Worm (Caenorhabditis elegans) whole organism, young adult: ENCODE data around the gene Y37D8A.25.

Source experiments
- B0019.2 ChIP-seq: fragments of 200-800 bp; sonication (Bioruptor generic); conservative IDR thresholded peaks from 2 replicates; pipeline ENCODE4 v1.3.6; 2022; ENCODE audit warnings: missing genetic modification reagents, missing genetic modification characterization, missing compliant biosample characterization
- C06A6.2 ChIP-seq: fragments of 200-800 bp; sonication (Bioruptor generic); conservative IDR thresholded peaks from 2 replicates; pipeline ENCODE4 v1.3.6; 2022; ENCODE audit warnings: missing genetic modification characterization, missing compliant biosample characterization
- C17E4.6 ChIP-seq: fragments of 200-800 bp; sonication (Bioruptor generic); IDR thresholded peaks from 2 replicates; pipeline ENCODE4 v1.3.6; 2022; ENCODE audit warnings: missing genetic modification reagents, missing genetic modification characterization, missing compliant biosample characterization
- F33H1.4 ChIP-seq: fragments of 200-800 bp; sonication (Bioruptor generic); IDR thresholded peaks from 2 replicates; pipeline ENCODE4 v1.3.6; 2022; ENCODE audit warnings: missing genetic modification reagents, missing genetic modification characterization, missing compliant biosample characterization
- F37B4.10 ChIP-seq: fragments of 200-800 bp; sonication (Bioruptor generic); IDR thresholded peaks from 2 replicates; pipeline ENCODE4 v1.3.6; 2022; ENCODE audit warnings: missing genetic modification characterization, missing compliant biosample characterization
- F49E8.2 ChIP-seq: sonication (generic microtip); optimal IDR thresholded peaks from 3 replicates; lab custom pipeline; 2017; ENCODE audit warnings: missing genetic modification characterization, mild to moderate bottlenecking, missing compliant biosample characterization, antibody characterized with exemption, moderate library complexity; ENCODE audit not compliant: insufficient read depth
- F52B5.7 ChIP-seq: sonication (generic microtip); optimal IDR thresholded peaks from 2 replicates; lab custom pipeline; 2016; ENCODE audit warnings: mild to moderate bottlenecking, missing genetic modification characterization, missing compliant biosample characterization
- K12H6.12 ChIP-seq: fragments of 200-800 bp; sonication (Bioruptor generic); optimal IDR thresholded peaks from 2 replicates; lab custom pipeline; 2018; ENCODE audit warnings: mild to moderate bottlenecking, missing genetic modification characterization, missing compliant biosample characterization
- Y67H2A.10 ChIP-seq: fragments of 200-800 bp; sonication (Bioruptor generic); conservative IDR thresholded peaks from 2 replicates; pipeline ENCODE4 v1.3.6; 2022; ENCODE audit warnings: missing genetic modification reagents, missing genetic modification characterization, missing compliant biosample characterization
- akir-1 ChIP-seq: fragments of 200-800 bp; sonication (Bioruptor generic); optimal IDR thresholded peaks from 2 replicates; lab custom pipeline; 2018; ENCODE audit warnings: mild to moderate bottlenecking, missing genetic modification characterization, moderate library complexity, missing compliant biosample characterization
- ama-1 ChIP-seq, 3 experiments: fragments of 150-350 bp in 1 of 3; sonication (generic microtip) in 2 of 3; optimal IDR thresholded peaks; 2 replicates each; lab custom pipeline; 2014 to 2018; ENCODE audit warnings: missing biosample characterization in 2 of 3, missing genetic modification characterization in 2 of 3, missing genetic modification reagents in 2 of 3
- aptf-2 ChIP-seq: fragments of 200-800 bp; sonication (Bioruptor generic); conservative IDR thresholded peaks from 2 replicates; pipeline ENCODE4 v1.3.6; 2022; ENCODE audit warnings: missing genetic modification reagents, missing genetic modification characterization, missing compliant biosample characterization
- atf-7 ChIP-seq: sonication (generic microtip); optimal IDR thresholded peaks from 2 replicates; lab custom pipeline; 2017; ENCODE audit warnings: mild to moderate bottlenecking, missing genetic modification characterization, missing compliant biosample characterization
- attf-5 ChIP-seq: fragments of 200-800 bp; sonication (Bioruptor generic); optimal IDR thresholded peaks from 2 replicates; lab custom pipeline; 2018; ENCODE audit warnings: mild to moderate bottlenecking, missing genetic modification characterization, missing compliant biosample characterization
- die-1 ChIP-seq: sonication (generic microtip); optimal IDR thresholded peaks from 2 replicates; lab custom pipeline; 2016; ENCODE audit warnings: missing genotype, mild to moderate bottlenecking, missing genetic modification characterization, missing compliant biosample characterization
- dox-1 ChIP-seq: fragments of 200-800 bp; sonication (Bioruptor generic); IDR thresholded peaks from 2 replicates; pipeline ENCODE4 v1.3.6; 2022; ENCODE audit warnings: missing genetic modification reagents, missing genetic modification characterization, missing compliant biosample characterization
- egl-44 ChIP-seq: fragments of 200-800 bp; sonication (Bioruptor generic); IDR thresholded peaks from 2 replicates; pipeline ENCODE4 v1.3.6; 2022; ENCODE audit warnings: missing genetic modification reagents, missing genetic modification characterization, missing compliant biosample characterization
- gei-17 ChIP-seq: fragments of 200-800 bp; sonication (Bioruptor generic); optimal IDR thresholded peaks from 2 replicates; lab custom pipeline; 2018; ENCODE audit warnings: mild to moderate bottlenecking, missing genetic modification characterization, missing compliant biosample characterization
- him-1 ChIP-seq: sonication (generic microtip); optimal IDR thresholded peaks from 2 replicates; lab custom pipeline; 2016; ENCODE audit warnings: missing genotype, missing genetic modification reagents, missing genetic modification characterization, missing compliant biosample characterization
- hmg-20 ChIP-seq: fragments of 200-800 bp; sonication (Bioruptor generic); IDR thresholded peaks from 2 replicates; pipeline ENCODE4 v1.3.6; 2022; ENCODE audit warnings: missing genetic modification reagents, missing genetic modification characterization, missing compliant biosample characterization
- hsf-1 ChIP-seq: fragments of 200-800 bp; sonication (Bioruptor generic); IDR thresholded peaks from 2 replicates; pipeline ENCODE4 v1.3.6; 2022; ENCODE audit warnings: missing genetic modification reagents, missing genetic modification characterization, missing compliant biosample characterization
- let-526 ChIP-seq: fragments of 200-800 bp; sonication (Bioruptor generic); IDR thresholded peaks from 2 replicates; pipeline ENCODE4 v1.3.6; 2022; ENCODE audit warnings: missing genetic modification reagents, missing genetic modification characterization, missing compliant biosample characterization
- lir-1 ChIP-seq: fragments of 200-800 bp; sonication (Bioruptor generic); conservative IDR thresholded peaks from 2 replicates; pipeline ENCODE4 v1.3.6; 2022; ENCODE audit warnings: missing genetic modification reagents, missing genetic modification characterization, missing compliant biosample characterization
- madf-10 ChIP-seq: sonication (generic microtip); optimal IDR thresholded peaks from 2 replicates; lab custom pipeline; 2016; ENCODE audit warnings: mild to moderate bottlenecking, missing genetic modification characterization, missing compliant biosample characterization
- madf-8 ChIP-seq: fragments of 200-800 bp; sonication (Bioruptor generic); conservative IDR thresholded peaks from 2 replicates; pipeline ENCODE4 v1.3.6; 2022; ENCODE audit warnings: missing genetic modification reagents, missing genetic modification characterization, missing compliant biosample characterization
- mel-28 ChIP-seq: sonication (generic microtip); optimal IDR thresholded peaks from 2 replicates; lab custom pipeline; 2016; ENCODE audit warnings: borderline replicate concordance, mild to moderate bottlenecking, missing genetic modification characterization, missing compliant biosample characterization
- nhr-179 ChIP-seq: sonication (generic microtip); optimal IDR thresholded peaks from 2 replicates; lab custom pipeline; 2016; ENCODE audit warnings: mild to moderate bottlenecking, missing genetic modification characterization, missing compliant biosample characterization
- repo-1 ChIP-seq: sonication (generic microtip); optimal IDR thresholded peaks from 2 replicates; lab custom pipeline; 2017; ENCODE audit warnings: mild to moderate bottlenecking, missing genetic modification characterization, missing compliant biosample characterization
- rpc-1 ChIP-seq, 2 experiments: fragments of 150-350 bp in 1 of 2; sonication (generic microtip) in 1 of 2; optimal IDR thresholded peaks; 2 replicates each; lab custom pipeline; 2014 to 2018; ENCODE audit warnings: missing biosample characterization in 1 of 2, missing genetic modification characterization in 1 of 2, missing genetic modification reagents in 1 of 2, missing genotype in 1 of 2
- sea-2 ChIP-seq: fragments of 200-800 bp; sonication (Bioruptor generic); IDR thresholded peaks from 2 replicates; pipeline ENCODE4 v1.3.6; 2022; ENCODE audit warnings: missing genetic modification characterization, missing compliant biosample characterization
- snpc-3.4 ChIP-seq: sonication (generic microtip); optimal IDR thresholded peaks from 2 replicates; lab custom pipeline; 2017; ENCODE audit warnings: missing genetic modification characterization, mild to moderate bottlenecking, missing compliant biosample characterization, antibody characterized with exemption, moderate library complexity, missing genotype, missing genetic modification reagents
- snpc-4 ChIP-seq, 5 experiments: fragments of 150-350 bp in 1 of 5; sonication (generic microtip) in 4 of 5; optimal IDR thresholded peaks; 2 replicates each; lab custom pipeline; 2014 to 2018; ENCODE audit warnings: missing genetic modification characterization in 5 of 5, missing biosample characterization in 3 of 5, antibody characterized with exemption in 2 of 5, mild to moderate bottlenecking in 2 of 5, missing compliant biosample characterization in 2 of 5, missing genotype in 2 of 5, moderate library complexity in 2 of 5, missing genetic modification reagents in 1 of 5
- somi-1 ChIP-seq: fragments of 200-800 bp; sonication (Bioruptor generic); optimal IDR thresholded peaks from 2 replicates; lab custom pipeline; 2018; ENCODE audit warnings: mild to moderate bottlenecking, missing genetic modification characterization, missing compliant biosample characterization
- tbp1 ChIP-seq: fragments of 200-800 bp; sonication (Bioruptor generic); optimal IDR thresholded peaks from 2 replicates; lab custom pipeline; 2018; ENCODE audit warnings: mild to moderate bottlenecking, missing genetic modification characterization, missing compliant biosample characterization
- tlf-1 ChIP-seq: fragments of 200-800 bp; sonication (Bioruptor generic); optimal IDR thresholded peaks from 2 replicates; lab custom pipeline; 2018; ENCODE audit warnings: mild to moderate bottlenecking, missing genetic modification characterization, missing compliant biosample characterization
- unc-130 ChIP-seq: sonication (generic microtip); optimal IDR thresholded peaks from 2 replicates; lab custom pipeline; 2016; ENCODE audit warnings: missing genetic modification reagents, missing genetic modification characterization, missing compliant biosample characterization
- zfh-2 ChIP-seq: fragments of 200-800 bp; sonication (Bioruptor generic); conservative IDR thresholded peaks from 2 replicates; pipeline ENCODE4 v1.3.6; 2022; ENCODE audit warnings: missing genetic modification reagents, missing genetic modification characterization, missing compliant biosample characterization
- ztf-18 ChIP-seq: sonication (generic microtip); optimal IDR thresholded peaks from 2 replicates; lab custom pipeline; 2016; ENCODE audit warnings: missing genotype, mild to moderate bottlenecking, missing genetic modification characterization, missing compliant biosample characterization
- ztf-26 ChIP-seq: sonication (generic microtip); optimal IDR thresholded peaks from 2 replicates; lab custom pipeline; 2017; ENCODE audit warnings: missing genetic modification characterization, missing compliant biosample characterization

The Y37D8A.25 gene

ce11 chrIII:12856628-12857027 is 36.6 kb upstream of the Y37D8A.25 start, which contains the start of gene Y37D8A.26:
Gene Y37D8A.26 (minus strand): TSS chrIII:12856728.
- TF ChIP-seq akir-1 (no peak), snpc-4 (GFP tag; optimal IDR thresholded peaks at IDR 0.05; lab: Kevin White, UChicago) (no peak), snpc-4 (tag; optimal IDR thresholded peaks at IDR 0.05; lab: Kevin White, UChicago) (no peak), Y67H2A.10 (GFP tag; lab: Robert Waterston, UW) (no peak), F52B5.7 (no peak), B0019.2 (GFP tag; lab: Robert Waterston, UW) (no peak), ztf-18 (tag; lab: Kevin White, UChicago) (no peak), let-526 (GFP tag; lab: Robert Waterston, UW) (no peak), hmg-20 (GFP tag; lab: Robert Waterston, UW) (no peak), ztf-26 (tag; lab: Kevin White, UChicago) (no peak), rpc-1 (optimal IDR thresholded peaks at IDR 0.05; lab: Kevin White, UChicago) (no peak), rpc-1 (tag; optimal IDR thresholded peaks at IDR 0.05; lab: Kevin White, UChicago) (no peak), C06A6.2 (GFP tag; lab: Robert Waterston, UW) (no peak), tbp1 (GFP tag; lab: Kevin White, UChicago) (no peak), egl-44 (GFP tag; lab: Robert Waterston, UW) (no peak), him-1 (tag; lab: Kevin White, UChicago) (no peak), nhr-179 (no peak)

- TF ChIP-seq F49E8.2 (tag; lab: Kevin White, UChicago), result no peak
- TF ChIP-seq ama-1 (optimal IDR thresholded peaks at IDR 0.05; lab: Kevin White, UChicago), result no peak
- no peak for TF ChIP-seq ama-1 (GFP tag; optimal IDR thresholded peaks at IDR 0.05; lab: Kevin White, UChicago)
- TF ChIP-seq somi-1, result no peak
- no peak for TF ChIP-seq zfh-2 (GFP tag; lab: Robert Waterston, UW)
- TF ChIP-seq madf-10, result no peak
- no peak for TF ChIP-seq hsf-1
- TF ChIP-seq gei-17 (GFP tag; lab: Kevin White, UChicago), result no peak
- TF ChIP-seq F37B4.10 (GFP tag; lab: Robert Waterston, UW), result no peak
- no peak for TF ChIP-seq tlf-1 (GFP tag; lab: Kevin White, UChicago)
- TF ChIP-seq C17E4.6 (GFP tag; lab: Robert Waterston, UW), result no peak
- TF ChIP-seq K12H6.12 (tag; lab: Kevin White, UChicago), result no peak
- TF ChIP-seq dox-1 (GFP tag; lab: Robert Waterston, UW), result no peak
Observed at ce11 chrIII:12855394-12855793, 35.3 kb upstream of the Y37D8A.25 start, which contains the start of gene Y37D8A.5. Gene Y37D8A.5 (minus strand): TSS chrIII:12855494.

- TF ChIP-seq somi-1 (no peak), die-1 (tag; lab: Kevin White, UChicago) (no peak), lir-1 (GFP tag; lab: Robert Waterston, UW) (no peak), atf-7 (tag; lab: Kevin White, UChicago) (no peak), F33H1.4 (no peak), aptf-2 (GFP tag; lab: Robert Waterston, UW) (no peak), gei-17 (GFP tag; lab: Kevin White, UChicago) (no peak), unc-130 (GFP tag; lab: Kevin White, UChicago) (no peak), madf-8 (GFP tag; lab: Robert Waterston, UW) (no peak), mel-28 (tag; lab: Kevin White, UChicago) (no peak), repo-1 (tag; lab: Kevin White, UChicago) (no peak), sea-2 (GFP tag; lab: Robert Waterston, UW) (no peak), tbp1 (GFP tag; lab: Kevin White, UChicago) (no peak), snpc-3.4 (tag; lab: Kevin White, UChicago) (no peak), F52B5.7 (no peak), attf-5 (GFP tag; lab: Kevin White, UChicago) (no peak)
- TF ChIP-seq, all 124 proteins: peak for 0
Observed at ce11 chrIII:12851034-12851433, 31.0 kb upstream of the Y37D8A.25 start.
